Fruit fly (Drosophila melanogaster) whole organism, embryonic: ENCODE measurements around the gene iav.
A peak's percentile ranks its signal among the peaks of the same experiment; 100 is the strongest.

Experiments used
- Adf1 ChIP-seq: fragments of 200-800 bp; sonication (Bioruptor generic); IDR thresholded peaks from 2 replicates; pipeline ENCODE4 v1.3.6; 2022; ENCODE audit warnings: missing biosample characterization, missing genetic modification characterization
- Asciz ChIP-seq: fragments of 200-800 bp; sonication (Bioruptor generic); optimal IDR thresholded peaks from 2 replicates; lab custom pipeline; 2017; ENCODE audit warnings: missing biosample characterization, mild to moderate bottlenecking, missing genetic modification characterization, missing genetic modification reagents
- C15 ChIP-seq: fragments of 200-800 bp; sonication (Bioruptor generic); IDR thresholded peaks from 3 replicates; pipeline ENCODE4 v1.3.6; 2022; ENCODE audit warnings: missing biosample characterization, missing genetic modification characterization
- CG10462 ChIP-seq: fragments of 200-800 bp; sonication (Bioruptor generic); optimal IDR thresholded peaks from 2 replicates; lab custom pipeline; 2016; ENCODE audit warnings: missing biosample characterization, missing genetic modification characterization
- CG10959 ChIP-seq: fragments of 200-800 bp; sonication (Bioruptor generic); IDR thresholded peaks from 2 replicates; pipeline ENCODE4 v1.3.6; 2022; ENCODE audit warnings: missing biosample characterization, missing genetic modification characterization
- CG10979 ChIP-seq: fragments of 200-800 bp; sonication (Bioruptor generic); optimal IDR thresholded peaks from 2 replicates; lab custom pipeline; 2018; ENCODE audit warnings: missing biosample characterization, mild to moderate bottlenecking, missing genetic modification characterization, moderate library complexity
- CG11085 ChIP-seq: fragments of 200-800 bp; sonication (Bioruptor generic); IDR thresholded peaks from 2 replicates; pipeline ENCODE4 v1.3.6; 2022; ENCODE audit warnings: missing biosample characterization, missing genetic modification characterization
- CG12071 ChIP-seq: fragments of 200-800 bp; sonication (Bioruptor generic); optimal IDR thresholded peaks from 3 replicates; lab custom pipeline; 2018; ENCODE audit warnings: missing biosample characterization, mild to moderate bottlenecking, missing genetic modification characterization
- CG13296 ChIP-seq: fragments of 200-800 bp; sonication (Bioruptor generic); optimal IDR thresholded peaks from 3 replicates; lab custom pipeline; 2018; ENCODE audit warnings: missing biosample characterization, mild to moderate bottlenecking, missing genetic modification characterization
- CG14710 ChIP-seq: fragments of 200-800 bp; sonication (Bioruptor generic); optimal IDR thresholded peaks from 3 replicates; lab custom pipeline; 2019; ENCODE audit warnings: missing biosample characterization, mild to moderate bottlenecking, missing genetic modification characterization, moderate library complexity
- CG14965 ChIP-seq: fragments of 200-800 bp; sonication (Bioruptor generic); optimal IDR thresholded peaks from 2 replicates; lab custom pipeline; 2016; ENCODE audit warnings: missing biosample characterization, missing genetic modification characterization, borderline replicate concordance
- CG16779 ChIP-seq: fragments of 200-800 bp; sonication (Bioruptor generic); IDR thresholded peaks from 2 replicates; pipeline ENCODE4 v1.3.6; 2022; ENCODE audit warnings: missing biosample characterization, missing genetic modification characterization
- CG17568 ChIP-seq: fragments of 200-800 bp; sonication (Bioruptor generic); optimal IDR thresholded peaks from 2 replicates; lab custom pipeline; 2018; ENCODE audit warnings: missing biosample characterization, mild to moderate bottlenecking, missing genetic modification characterization, moderate library complexity
- CG2120 ChIP-seq: fragments of 200-800 bp; sonication (Bioruptor generic); optimal IDR thresholded peaks from 3 replicates; lab custom pipeline; 2016; ENCODE audit warnings: missing biosample characterization, missing genetic modification characterization
- CG32532 ChIP-seq: fragments of 200-800 bp; sonication (Bioruptor generic); IDR thresholded peaks from 2 replicates; pipeline ENCODE4 v1.3.6; 2022; ENCODE audit warnings: missing biosample characterization, missing genetic modification characterization
- CG3726 ChIP-seq: fragments of 200-800 bp; sonication (Bioruptor generic); IDR thresholded peaks from 3 replicates; pipeline ENCODE4, ENCODE4 v1.3.6; 2022; ENCODE audit warnings: missing biosample characterization, missing genetic modification characterization
- CG4730 ChIP-seq: fragments of 200-800 bp; sonication (Bioruptor generic); IDR thresholded peaks from 2 replicates; pipeline ENCODE4 v1.3.6; 2022; ENCODE audit warnings: missing biosample characterization, missing genetic modification characterization
- CG6272 ChIP-seq: fragments of 200-800 bp; sonication (Bioruptor generic); IDR thresholded peaks from 2 replicates; pipeline ENCODE4 v1.3.6; 2022; ENCODE audit warnings: missing biosample characterization, missing genetic modification characterization
- CG7987 ChIP-seq: fragments of 200-800 bp; sonication (Bioruptor generic); optimal IDR thresholded peaks from 2 replicates; lab custom pipeline; 2018; ENCODE audit warnings: missing biosample characterization, mild to moderate bottlenecking, missing genetic modification characterization, moderate library complexity
- CG8281 ChIP-seq: fragments of 200-800 bp; sonication (Bioruptor generic); optimal IDR thresholded peaks from 2 replicates; lab custom pipeline; 2018; ENCODE audit warnings: missing biosample characterization, mild to moderate bottlenecking, missing genetic modification characterization, moderate library complexity
- CG8359 ChIP-seq: fragments of 200-800 bp; sonication (Bioruptor generic); optimal IDR thresholded peaks from 2 replicates; lab custom pipeline; 2017; ENCODE audit warnings: missing biosample characterization, mild to moderate bottlenecking, missing genetic modification characterization, borderline replicate concordance
- Camta ChIP-seq: fragments of 200-800 bp; sonication (Bioruptor generic); optimal IDR thresholded peaks from 2 replicates; lab custom pipeline; 2016; ENCODE audit warnings: missing biosample characterization, missing genetic modification characterization
- Dek ChIP-seq: fragments of 200-800 bp; sonication (Bioruptor generic); optimal IDR thresholded peaks from 3 replicates; lab custom pipeline; 2019; ENCODE audit warnings: missing biosample characterization, mild to moderate bottlenecking, missing genetic modification characterization, moderate library complexity
- Dfd ChIP-seq, 2 experiments: fragments of >200 bp; optimal IDR thresholded peaks; 2 replicates each; lab custom pipeline; 2017; ENCODE audit warnings: missing biosample characterization in 2 of 2, missing genetic modification characterization in 2 of 2
- E2f2 ChIP-seq: fragments of 200-800 bp; sonication (Bioruptor generic); IDR thresholded peaks from 2 replicates; pipeline ENCODE4 v1.3.6; 2022; ENCODE audit warnings: missing biosample characterization, missing genetic modification characterization
- ERR ChIP-seq: fragments of 200-800 bp; sonication (Bioruptor generic); optimal IDR thresholded peaks from 2 replicates; lab custom pipeline; 2016; ENCODE audit warnings: missing biosample characterization, missing genetic modification characterization
- HLH4C ChIP-seq: fragments of 200-800 bp; sonication (Bioruptor generic); IDR thresholded peaks from 3 replicates; pipeline ENCODE4 v1.3.6; 2022; ENCODE audit warnings: missing biosample characterization, missing genetic modification characterization; ENCODE audit not compliant: partially characterized antibody
- HmgZ ChIP-seq: fragments of 200-800 bp; sonication (Bioruptor generic); optimal IDR thresholded peaks from 2 replicates; lab custom pipeline; 2018; ENCODE audit warnings: missing biosample characterization, mild to moderate bottlenecking, missing genetic modification characterization
- Med ChIP-seq: fragments of 200-800 bp; sonication (Bioruptor generic); peaks from one replicate; lab custom pipeline; 2016; ENCODE audit warnings: missing biosample characterization, missing genetic modification characterization, mild to moderate bottlenecking, inconsistent platforms, moderate library complexity
- Meics ChIP-seq: fragments of 200-800 bp; sonication (Bioruptor generic); optimal IDR thresholded peaks from 2 replicates; lab custom pipeline; 2017; ENCODE audit warnings: missing biosample characterization, mild to moderate bottlenecking, missing genetic modification characterization
- NFAT ChIP-seq: fragments of 200-800 bp; sonication (Bioruptor generic); IDR thresholded peaks from 2 replicates; pipeline ENCODE4 v1.3.6; 2022; ENCODE audit warnings: missing biosample characterization, missing genetic modification characterization
- PHDP ChIP-seq: fragments of 200-800 bp; sonication (Bioruptor generic); optimal IDR thresholded peaks from 3 replicates; lab custom pipeline; 2018; ENCODE audit warnings: missing biosample characterization, mild to moderate bottlenecking, missing genetic modification characterization, moderate library complexity
- Pdp1 ChIP-seq, 2 experiments: fragments of 200-800 bp; sonication (Bioruptor generic); optimal IDR thresholded peaks; 3 replicates each; lab custom pipeline; 2016; ENCODE audit warnings: missing biosample characterization in 2 of 2, missing genetic modification characterization in 2 of 2, mild to moderate bottlenecking in 1 of 2, moderate library complexity in 1 of 2
- Sry-δ ChIP-seq: fragments of 200-800 bp; sonication (Bioruptor generic); optimal IDR thresholded peaks from 2 replicates; lab custom pipeline; 2016; ENCODE audit warnings: missing biosample characterization, missing genetic modification characterization
- Xbp1 ChIP-seq: fragments of 200-800 bp; sonication (Bioruptor generic); optimal IDR thresholded peaks from 3 replicates; lab custom pipeline; 2016; ENCODE audit warnings: missing biosample characterization, mild to moderate bottlenecking, missing genetic modification characterization
- bab2 ChIP-seq: fragments of 200-800 bp; sonication (Bioruptor generic); optimal IDR thresholded peaks from 2 replicates; lab custom pipeline; 2016; ENCODE audit warnings: missing biosample characterization, missing genetic modification characterization
- cato ChIP-seq: fragments of 200-800 bp; sonication (Bioruptor generic); optimal IDR thresholded peaks from 2 replicates; lab custom pipeline; 2016; ENCODE audit warnings: missing biosample characterization, missing genetic modification characterization, borderline replicate concordance
- caup ChIP-seq: fragments of 200-800 bp; sonication (Bioruptor generic); optimal IDR thresholded peaks from 3 replicates; lab custom pipeline; 2017; ENCODE audit warnings: missing biosample characterization, mild to moderate bottlenecking, missing genetic modification characterization, moderate library complexity; ENCODE audit not compliant: severe bottlenecking
- chm ChIP-seq: fragments of 200-800 bp; sonication (Bioruptor generic); IDR thresholded peaks from 2 replicates; pipeline ENCODE4 v1.3.6; 2022; ENCODE audit warnings: missing biosample characterization, missing genetic modification characterization
- crc ChIP-seq: fragments of 200-800 bp; sonication (Bioruptor generic); optimal IDR thresholded peaks from 2 replicates; lab custom pipeline; 2016; ENCODE audit warnings: missing biosample characterization, missing genetic modification characterization
- eve ChIP-seq, 2 experiments: fragments of >200 bp; optimal IDR thresholded peaks; 2 replicates each; lab custom pipeline; 2017; ENCODE audit warnings: missing biosample characterization in 2 of 2, missing genetic modification characterization in 2 of 2
- kah ChIP-seq: fragments of 200-800 bp; sonication (Bioruptor generic); optimal IDR thresholded peaks from 2 replicates; lab custom pipeline; 2018; ENCODE audit warnings: missing biosample characterization, mild to moderate bottlenecking, missing genetic modification characterization
- kay ChIP-seq: fragments of 200-800 bp; sonication (Bioruptor generic); optimal IDR thresholded peaks from 2 replicates; lab custom pipeline; 2016; ENCODE audit warnings: missing biosample characterization, missing genetic modification characterization
- nerfin-2 ChIP-seq: fragments of 200-800 bp; sonication (Bioruptor generic); IDR thresholded peaks from 2 replicates; pipeline ENCODE4 v1.3.6; 2022; ENCODE audit warnings: missing biosample characterization, missing genetic modification characterization; ENCODE audit not compliant: partially characterized antibody
- p53 ChIP-seq: fragments of 200-800 bp; sonication (Bioruptor generic); optimal IDR thresholded peaks from 2 replicates; lab custom pipeline; 2016; ENCODE audit warnings: missing biosample characterization, missing genetic modification characterization
- ro ChIP-seq: fragments of 200-800 bp; sonication (Bioruptor generic); IDR thresholded peaks from 2 replicates; pipeline ENCODE4 v1.3.6; 2022; ENCODE audit warnings: missing biosample characterization, missing genetic modification characterization
- sisA ChIP-seq: fragments of 200-800 bp; sonication (Bioruptor generic); IDR thresholded peaks from 2 replicates; pipeline ENCODE4 v1.3.6; 2022; ENCODE audit warnings: missing biosample characterization, missing genetic modification characterization
- stc ChIP-seq: fragments of 200-800 bp; sonication (Bioruptor generic); IDR thresholded peaks from 2 replicates; pipeline ENCODE4 v1.3.6; 2022; ENCODE audit warnings: missing biosample characterization, missing genetic modification characterization
- tin ChIP-seq: fragments of 200-800 bp; sonication (Bioruptor generic); optimal IDR thresholded peaks from 3 replicates; lab custom pipeline; 2016; ENCODE audit warnings: missing biosample characterization, missing genetic modification characterization
- yki ChIP-seq: fragments of >200 bp; optimal IDR thresholded peaks from 3 replicates; lab custom pipeline; 2018
- zen ChIP-seq: fragments of 200-800 bp; sonication (Bioruptor generic); optimal IDR thresholded peaks from 3 replicates; lab custom pipeline; 2018; ENCODE audit warnings: missing biosample characterization, mild to moderate bottlenecking, missing genetic modification characterization, moderate library complexity

iav gene

dm6 chrX:6800726-6801296 is 13.0 kb upstream of the iav start (continued):
- no peak for TF ChIP-seq CG14965 (GFP tag; lab: Kevin White, UChicago)
- TF ChIP-seq Adf1 (GFP tag; lab: Robert Waterston, UW), result peak; percentile 78
- peak; percentile 74 for TF ChIP-seq Med (GFP tag; lab: Kevin White, UChicago)
- TF ChIP-seq CG10959 (GFP tag; lab: Robert Waterston, UW), result no peak
- TF ChIP-seq Pdp1 (GFP tag; optimal IDR thresholded peaks at IDR 0.05; lab: Kevin White, UChicago), result peak in 1 of 2 experiments; percentile 8
- TF ChIP-seq bab2, result no peak
- peak; percentile 32 for TF ChIP-seq sisA
- TF ChIP-seq CG12071 (GFP tag; lab: Kevin White, UChicago), result no peak
- no peak for TF ChIP-seq CG11085
- no peak for TF ChIP-seq CG8359
- peak; percentile 38 for TF ChIP-seq HmgZ
- no peak; the same call in 1 of the 2 replicates for TF ChIP-seq NFAT
- no peak for TF ChIP-seq Dfd (GFP tag; optimal IDR thresholded peaks at IDR 0.05; lab: Kevin White, UChicago)
- no peak for TF ChIP-seq yki (lab: Kevin White, UChicago)
- TF ChIP-seq caup (GFP tag; lab: Kevin White, UChicago), result peak; percentile 7
- no peak for TF ChIP-seq Asciz (GFP tag; lab: Kevin White, UChicago)
- no peak for TF ChIP-seq nerfin-2
- no peak for TF ChIP-seq crc (GFP tag; lab: Kevin White, UChicago)
- TF ChIP-seq E2f2 (GFP tag; lab: Robert Waterston, UW), result no peak
- no peak for TF ChIP-seq CG10462 (GFP tag; lab: Kevin White, UChicago)
- no peak for TF ChIP-seq CG16779 (GFP tag; lab: Robert Waterston, UW)
- TF ChIP-seq kah, result no peak
- TF ChIP-seq zen (tag; lab: Kevin White, UChicago), result no peak
- TF ChIP-seq CG13296 (GFP tag; lab: Kevin White, UChicago), result peak; percentile 21
- TF ChIP-seq tin, result no peak
- no peak for TF ChIP-seq CG8281 (tag; lab: Kevin White, UChicago)
- peak; percentile 35 for TF ChIP-seq CG2120
- TF ChIP-seq CG17568 (GFP tag; lab: Kevin White, UChicago), result peak; percentile 33
- peak; percentile 35 for TF ChIP-seq stc (GFP tag; lab: Robert Waterston, UW)
- TF ChIP-seq HLH4C (GFP tag; lab: Robert Waterston, UW), result no peak
- peak; percentile 4 for TF ChIP-seq CG14710
- peak in 1 of 2 experiments; percentile 15 for TF ChIP-seq eve (GFP tag; optimal IDR thresholded peaks at IDR 0.05; lab: Kevin White, UChicago)
- no peak for TF ChIP-seq CG6272 (GFP tag; lab: Robert Waterston, UW)
- TF ChIP-seq CG4730, result no peak
- peak; percentile 6 for TF ChIP-seq kay (GFP tag; lab: Kevin White, UChicago)
- TF ChIP-seq CG3726 (GFP tag; lab: Robert Waterston, UW), result no peak
- peak; percentile 29 for TF ChIP-seq Dek
- peak; percentile 53 for TF ChIP-seq PHDP (tag; lab: Kevin White, UChicago)
- no peak for TF ChIP-seq cato (GFP tag; lab: Kevin White, UChicago)
- TF ChIP-seq ro (GFP tag; lab: Robert Waterston, UW), result no peak
- TF ChIP-seq CG10979 (tag; lab: Kevin White, UChicago), result peak; percentile 31
- TF ChIP-seq p53 (GFP tag; lab: Kevin White, UChicago), result no peak
- no peak for TF ChIP-seq Camta (GFP tag; lab: Kevin White, UChicago)
- TF ChIP-seq CG32532 (GFP tag; lab: Robert Waterston, UW), result peak; percentile 43; the same call in 1 of the 2 replicates
- no peak for TF ChIP-seq CG7987 (GFP tag; lab: Kevin White, UChicago)
- peak; percentile 60 for TF ChIP-seq Meics (GFP tag; lab: Kevin White, UChicago)
- no peak for TF ChIP-seq ERR
- no peak for TF ChIP-seq chm
- TF ChIP-seq Sry-δ, result no peak
- TF ChIP-seq C15 (GFP tag; lab: Robert Waterston, UW), result no peak
- peak; percentile 46 for TF ChIP-seq Xbp1 (GFP tag; lab: Kevin White, UChicago)
